Fruit fly (Drosophila melanogaster): Measurements from ENCODE around the gene Elp6.
A peak's percentile ranks its signal among the peaks of the same experiment; 100 is the strongest.

Gene Elp6

dm6 chr3R:13366561-13367518 lies at the start of gene Elp6:
Elp6 (minus strand) TSS chr3R:13366910.
- TF ChIP-seq CG4318 (GFP tag; optimal IDR thresholded peaks at IDR 0.05): peak; percentile 81
- peak; percentile 85 for TF ChIP-seq Met (GFP tag; optimal IDR thresholded peaks at IDR 0.05)
- peak; percentile 94 for TF ChIP-seq esn (GFP tag; optimal IDR thresholded peaks at IDR 0.05)
- peak; percentile 79 for TF ChIP-seq CG6808 (GFP tag; optimal IDR thresholded peaks at IDR 0.05)
- TF ChIP-seq CG31627 (GFP tag; optimal IDR thresholded peaks at IDR 0.05): peak; percentile 90
- TF ChIP-seq CG6792 (GFP tag; optimal IDR thresholded peaks at IDR 0.05): peak; percentile 80
- TF ChIP-seq CG6854 (GFP tag; optimal IDR thresholded peaks at IDR 0.05): peak; percentile 31
- TF ChIP-seq CG8632 (GFP tag; optimal IDR thresholded peaks at IDR 0.05): peak; percentile 82
- TF ChIP-seq Ets21C (GFP tag; optimal IDR thresholded peaks at IDR 0.05): peak; percentile 78
- TF ChIP-seq Hr4 (GFP tag; optimal IDR thresholded peaks at IDR 0.05): peak; percentile 89
- TF ChIP-seq Eip78C (GFP tag): peak; percentile 95
- TF ChIP-seq dsx (GFP tag; optimal IDR thresholded peaks at IDR 0.05; ENCODE audit: poor library complexity, severe bottlenecking): peak; percentile 54
- peak; percentile 86 for TF ChIP-seq CG3919 (GFP tag; optimal IDR thresholded peaks at IDR 0.05)
- TF ChIP-seq CG9139 (GFP tag; optimal IDR thresholded peaks at IDR 0.05): no peak
- peak; percentile 72 for TF ChIP-seq fd59A (GFP tag; optimal IDR thresholded peaks at IDR 0.05)
- peak in 1 of 2 experiments; percentile 73 for TF ChIP-seq ss (GFP tag; optimal IDR thresholded peaks at IDR 0.05)
- peak; percentile 57 for TF ChIP-seq dac (GFP tag; optimal IDR thresholded peaks at IDR 0.05)
- peak; percentile 21 for TF ChIP-seq CG16779 (tag; optimal IDR thresholded peaks at IDR 0.05)
- TF ChIP-seq Eip93F (GFP tag; optimal IDR thresholded peaks at IDR 0.05): no peak
- peak; percentile 87 for TF ChIP-seq Hr39 (GFP tag; optimal IDR thresholded peaks at IDR 0.05)
- TF ChIP-seq Hr38 (GFP tag; optimal IDR thresholded peaks at IDR 0.05): no peak
- TF ChIP-seq CG11762 (GFP tag; optimal IDR thresholded peaks at IDR 0.05; ENCODE audit: insufficient read depth): peak; percentile 87
- peak; percentile 85 for TF ChIP-seq OdsH (GFP tag; optimal IDR thresholded peaks at IDR 0.05)
- TF ChIP-seq CG11902 (GFP tag; optimal IDR thresholded peaks at IDR 0.05): peak; percentile 75
- TF ChIP-seq CG6163 (GFP tag; IDR thresholded peaks at IDR 0.05): peak; percentile 73
- peak; percentile 86 for TF ChIP-seq Smox (GFP tag; optimal IDR thresholded peaks at IDR 0.05)
- peak; percentile 84 for TF ChIP-seq net (GFP tag; optimal IDR thresholded peaks at IDR 0.05)
- peak; percentile 89 for TF ChIP-seq topi (GFP tag; optimal IDR thresholded peaks at IDR 0.05)
- TF ChIP-seq Gug (GFP tag; IDR thresholded peaks at IDR 0.05): peak; percentile 60
- no peak for TF ChIP-seq fd85E (GFP tag; optimal IDR thresholded peaks at IDR 0.05)
- TF ChIP-seq spab (GFP tag; optimal IDR thresholded peaks at IDR 0.05): peak; percentile 79
- TF ChIP-seq lz (GFP tag; optimal IDR thresholded peaks at IDR 0.05): peak; percentile 88
- TF ChIP-seq CG3032 (tag; optimal IDR thresholded peaks at IDR 0.05): peak; percentile 66
- peak; percentile 82 for TF ChIP-seq acj6 (GFP tag; optimal IDR thresholded peaks at IDR 0.05)
- TF ChIP-seq pdm3 (GFP tag; optimal IDR thresholded peaks at IDR 0.05): peak; percentile 90
- peak; percentile 94 for TF ChIP-seq svp (GFP tag)
- peak; percentile 85 for TF ChIP-seq achi (GFP tag; optimal IDR thresholded peaks at IDR 0.05)
- TF ChIP-seq fkh (GFP tag; optimal IDR thresholded peaks at IDR 0.05): peak; percentile 50
- peak; percentile 86 for TF ChIP-seq Sox14 (GFP tag; optimal IDR thresholded peaks at IDR 0.05)
- peak; percentile 82 for TF ChIP-seq CG34406 (GFP tag; optimal IDR thresholded peaks at IDR 0.05)
- TF ChIP-seq CG10669 (GFP tag; optimal IDR thresholded peaks at IDR 0.05): peak; percentile 78
- peak; percentile 79 for TF ChIP-seq Sox102F (GFP tag; optimal IDR thresholded peaks at IDR 0.05)
- peak; percentile 86 for TF ChIP-seq Sox15 (GFP tag; optimal IDR thresholded peaks at IDR 0.05)
- peak; percentile 70 for TF ChIP-seq CG7368 (GFP tag; optimal IDR thresholded peaks at IDR 0.05)
- peak; percentile 60 for TF ChIP-seq Blimp-1 (GFP tag; optimal IDR thresholded peaks at IDR 0.05)
- peak; percentile 81 for TF ChIP-seq eg (GFP tag; IDR thresholded peaks at IDR 0.05)
- TF ChIP-seq vri (GFP tag; optimal IDR thresholded peaks at IDR 0.05): peak; percentile 58
- TF ChIP-seq cyc (GFP tag; optimal IDR thresholded peaks at IDR 0.05): peak; percentile 84
- TF ChIP-seq Lpt (GFP tag; optimal IDR thresholded peaks at IDR 0.05): peak; percentile 74
